Worm (Caenorhabditis elegans) whole organism, young adult: ENCODE data around the gene srx-32.
"Not testable (repeated sequence)": the region's sequence is repeated elsewhere in the genome, so short reads cannot be mapped to it uniquely, and the experiment has no call there.

ENCODE experiments used
- B0035.1 ChIP-seq: sonication (generic microtip); optimal IDR thresholded peaks from 2 replicates; lab custom pipeline; 2016; ENCODE audit warnings: missing genetic modification characterization, mild to moderate bottlenecking, missing compliant biosample characterization, missing genotype, missing genetic modification reagents
- B0261.1 ChIP-seq: sonication (generic microtip); optimal IDR thresholded peaks from 2 replicates; lab custom pipeline; 2016; ENCODE audit warnings: mild to moderate bottlenecking, missing genetic modification characterization, moderate library complexity, missing compliant biosample characterization
- B0336.3 ChIP-seq: fragments of 200-800 bp; sonication (Bioruptor generic); IDR thresholded peaks from 2 replicates; pipeline ENCODE4 v1.3.6; 2022; ENCODE audit warnings: missing genetic modification characterization, missing compliant biosample characterization
- C17E4.6 ChIP-seq: fragments of 200-800 bp; sonication (Bioruptor generic); IDR thresholded peaks from 2 replicates; pipeline ENCODE4 v1.3.6; 2022; ENCODE audit warnings: missing genetic modification reagents, missing genetic modification characterization, missing compliant biosample characterization
- F10E7.11 ChIP-seq: sonication (generic microtip); optimal IDR thresholded peaks from 2 replicates; lab custom pipeline; 2017; ENCODE audit warnings: mild to moderate bottlenecking, missing genetic modification characterization, moderate library complexity, missing compliant biosample characterization
- F22D6.2 ChIP-seq: sonication (generic microtip); optimal IDR thresholded peaks from 2 replicates; lab custom pipeline; 2016; ENCODE audit warnings: mild to moderate bottlenecking, missing genetic modification characterization, missing compliant biosample characterization
- F23B12.7 ChIP-seq: sonication (generic microtip); optimal IDR thresholded peaks from 2 replicates; lab custom pipeline; 2017; ENCODE audit warnings: missing genetic modification characterization, mild to moderate bottlenecking, missing compliant biosample characterization, antibody characterized with exemption, moderate library complexity; ENCODE audit not compliant: insufficient read depth
- F49E8.2 ChIP-seq: sonication (generic microtip); optimal IDR thresholded peaks from 3 replicates; lab custom pipeline; 2017; ENCODE audit warnings: missing genetic modification characterization, mild to moderate bottlenecking, missing compliant biosample characterization, antibody characterized with exemption, moderate library complexity; ENCODE audit not compliant: insufficient read depth
- F55B11.4 ChIP-seq: sonication (generic microtip); optimal IDR thresholded peaks from 2 replicates; lab custom pipeline; 2016; ENCODE audit warnings: missing compliant biosample characterization, missing genetic modification characterization, borderline replicate concordance; ENCODE audit not compliant: insufficient read depth
- F57A8.1 ChIP-seq: fragments of 200-800 bp; sonication (Bioruptor generic); optimal IDR thresholded peaks from 2 replicates; lab custom pipeline; 2018; ENCODE audit warnings: mild to moderate bottlenecking, missing genetic modification characterization, moderate library complexity, missing compliant biosample characterization
- K11D2.4 ChIP-seq: fragments of 200-800 bp; sonication (Bioruptor generic); IDR thresholded peaks from 2 replicates; pipeline ENCODE4 v1.3.6; 2022; ENCODE audit warnings: missing genetic modification reagents, missing genetic modification characterization, missing compliant biosample characterization
- Y56A3A.18 ChIP-seq: fragments of 200-800 bp; sonication (Bioruptor generic); IDR thresholded peaks from 2 replicates; pipeline ENCODE4 v1.3.6; 2022; ENCODE audit warnings: missing genetic modification reagents, missing genetic modification characterization, missing compliant biosample characterization
- ZK185.1 ChIP-seq: sonication (generic microtip); optimal IDR thresholded peaks from 2 replicates; lab custom pipeline; 2016; ENCODE audit warnings: mild to moderate bottlenecking, missing genetic modification characterization, missing compliant biosample characterization; ENCODE audit not compliant: poor library complexity, severe bottlenecking
- attf-3 ChIP-seq: fragments of 200-800 bp; sonication (Bioruptor generic); conservative IDR thresholded peaks from 2 replicates; pipeline ENCODE4 v1.3.6; 2022; ENCODE audit warnings: missing genetic modification reagents, missing genetic modification characterization, missing compliant biosample characterization
- bed-1 ChIP-seq: fragments of 200-800 bp; sonication (Bioruptor generic); IDR thresholded peaks from 2 replicates; pipeline ENCODE4 v1.3.6; 2022; ENCODE audit warnings: missing genetic modification reagents, missing genetic modification characterization, missing compliant biosample characterization
- cebp-1 ChIP-seq, 2 experiments: fragments of 200-800 bp in 1 of 2; sonication (Bioruptor generic) in 1 of 2; sonication (generic microtip) in 1 of 2; IDR thresholded peaks in 1 of 2; optimal IDR thresholded peaks in 1 of 2; 2 replicates each; pipeline versions ENCODE4 v1.3.6 to Lab custom; 2017 to 2022; ENCODE audit warnings: missing compliant biosample characterization in 2 of 2, missing genetic modification characterization in 2 of 2, mild to moderate bottlenecking in 1 of 2, missing genetic modification reagents in 1 of 2, moderate library complexity in 1 of 2
- cebp-2 ChIP-seq: fragments of 200-800 bp; sonication (Bioruptor generic); IDR thresholded peaks from 2 replicates; pipeline ENCODE4 v1.3.6; 2022; ENCODE audit warnings: missing genetic modification characterization, missing compliant biosample characterization
- ceh-40 ChIP-seq: fragments of 200-800 bp; sonication (Bioruptor generic); IDR thresholded peaks from 2 replicates; pipeline ENCODE4 v1.3.6; 2022; ENCODE audit warnings: missing genetic modification characterization, missing compliant biosample characterization
- ceh-58 ChIP-seq: fragments of 200-800 bp; sonication (Bioruptor generic); IDR thresholded peaks from 2 replicates; pipeline ENCODE4 v1.3.6; 2022; ENCODE audit warnings: missing genetic modification characterization, missing compliant biosample characterization
- dpff-1 ChIP-seq: sonication (generic microtip); optimal IDR thresholded peaks from 2 replicates; lab custom pipeline; 2017; ENCODE audit warnings: mild to moderate bottlenecking, missing genetic modification characterization, missing compliant biosample characterization
- egl-18 ChIP-seq: fragments of 200-800 bp; sonication (Bioruptor generic); IDR thresholded peaks from 2 replicates; pipeline ENCODE4 v1.3.6; 2022; ENCODE audit warnings: missing genetic modification reagents, missing genetic modification characterization, missing compliant biosample characterization
- egl-44 ChIP-seq: fragments of 200-800 bp; sonication (Bioruptor generic); IDR thresholded peaks from 2 replicates; pipeline ENCODE4 v1.3.6; 2022; ENCODE audit warnings: missing genetic modification reagents, missing genetic modification characterization, missing compliant biosample characterization
- him-1 ChIP-seq: sonication (generic microtip); optimal IDR thresholded peaks from 2 replicates; lab custom pipeline; 2016; ENCODE audit warnings: missing genotype, missing genetic modification reagents, missing genetic modification characterization, missing compliant biosample characterization
- hlh-26 ChIP-seq: fragments of 200-800 bp; sonication (Bioruptor generic); conservative IDR thresholded peaks from 2 replicates; pipeline ENCODE4 v1.3.6; 2022; ENCODE audit warnings: missing genetic modification reagents, missing genetic modification characterization, missing compliant biosample characterization
- hmg-20 ChIP-seq: fragments of 200-800 bp; sonication (Bioruptor generic); IDR thresholded peaks from 2 replicates; pipeline ENCODE4 v1.3.6; 2022; ENCODE audit warnings: missing genetic modification reagents, missing genetic modification characterization, missing compliant biosample characterization
- lag-1 ChIP-seq: fragments of 200-800 bp; sonication (Bioruptor generic); IDR thresholded peaks from 2 replicates; pipeline ENCODE4 v1.3.6; 2022; ENCODE audit warnings: missing genetic modification reagents, missing genetic modification characterization, missing compliant biosample characterization
- lin-40 ChIP-seq: sonication (generic microtip); optimal IDR thresholded peaks from 2 replicates; lab custom pipeline; 2016; ENCODE audit warnings: missing genetic modification characterization, mild to moderate bottlenecking, missing compliant biosample characterization, missing genotype, missing genetic modification reagents
- lin-54 ChIP-seq: fragments of 200-800 bp; sonication (Bioruptor generic); optimal IDR thresholded peaks from 2 replicates; lab custom pipeline; 2018; ENCODE audit warnings: mild to moderate bottlenecking, missing genetic modification characterization, missing compliant biosample characterization
- lsl-1 ChIP-seq: fragments of 200-800 bp; sonication (Bioruptor generic); optimal IDR thresholded peaks from 2 replicates; lab custom pipeline; 2018; ENCODE audit warnings: mild to moderate bottlenecking, missing genetic modification characterization, moderate library complexity, missing compliant biosample characterization
- madf-10 ChIP-seq: sonication (generic microtip); optimal IDR thresholded peaks from 2 replicates; lab custom pipeline; 2016; ENCODE audit warnings: mild to moderate bottlenecking, missing genetic modification characterization, missing compliant biosample characterization
- mcd-1 ChIP-seq: fragments of 200-800 bp; sonication (Bioruptor generic); IDR thresholded peaks from 2 replicates; pipeline ENCODE4 v1.3.6; 2022; ENCODE audit warnings: missing genetic modification reagents, missing genetic modification characterization, missing compliant biosample characterization
- nfya-1 ChIP-seq: sonication (generic microtip); optimal IDR thresholded peaks from 2 replicates; lab custom pipeline; 2017; ENCODE audit warnings: antibody characterized with exemption, missing compliant biosample characterization, missing genetic modification characterization, borderline replicate concordance; ENCODE audit not compliant: insufficient read depth
- nhr-80 ChIP-seq: sonication (generic microtip); optimal IDR thresholded peaks from 2 replicates; lab custom pipeline; 2016; ENCODE audit warnings: missing genetic modification characterization, missing compliant biosample characterization
- pha-4 ChIP-seq: fragments of 150-350 bp; sonication (generic microtip); optimal IDR thresholded peaks from 2 replicates; lab custom pipeline; 2014; ENCODE audit warnings: missing biosample characterization, missing genetic modification reagents, missing genetic modification characterization
- rcor-1 ChIP-seq: fragments of 200-800 bp; sonication (Bioruptor generic); IDR thresholded peaks from 2 replicates; pipeline ENCODE4 v1.3.6; 2022; ENCODE audit warnings: missing genetic modification reagents, missing genetic modification characterization, missing compliant biosample characterization
- rec-8 ChIP-seq, 2 experiments: sonication (generic microtip); optimal IDR thresholded peaks; 2 replicates each; lab custom pipeline; 2016; ENCODE audit warnings: mild to moderate bottlenecking in 2 of 2, missing genetic modification characterization in 2 of 2, missing genetic modification reagents in 2 of 2, missing genotype in 2 of 2, missing biosample characterization in 1 of 2, missing compliant biosample characterization in 1 of 2, moderate library complexity in 1 of 2
- sea-2 ChIP-seq: fragments of 200-800 bp; sonication (Bioruptor generic); IDR thresholded peaks from 2 replicates; pipeline ENCODE4 v1.3.6; 2022; ENCODE audit warnings: missing genetic modification characterization, missing compliant biosample characterization
- snpc-1.1 ChIP-seq: sonication (generic microtip); optimal IDR thresholded peaks from 2 replicates; lab custom pipeline; 2017; ENCODE audit warnings: missing genetic modification characterization, mild to moderate bottlenecking, missing compliant biosample characterization, antibody characterized with exemption, moderate library complexity, missing genotype, missing genetic modification reagents; ENCODE audit not compliant: insufficient read depth
- snpc-3.4 ChIP-seq: sonication (generic microtip); optimal IDR thresholded peaks from 2 replicates; lab custom pipeline; 2017; ENCODE audit warnings: missing genetic modification characterization, mild to moderate bottlenecking, missing compliant biosample characterization, antibody characterized with exemption, moderate library complexity, missing genotype, missing genetic modification reagents
- tlf-1 ChIP-seq: fragments of 200-800 bp; sonication (Bioruptor generic); optimal IDR thresholded peaks from 2 replicates; lab custom pipeline; 2018; ENCODE audit warnings: mild to moderate bottlenecking, missing genetic modification characterization, missing compliant biosample characterization
- unc-62 ChIP-seq: fragments of 150-350 bp; optimal IDR thresholded peaks from 2 replicates; lab custom pipeline; 2014; ENCODE audit warnings: missing biosample characterization, missing genetic modification reagents, missing genetic modification characterization

The srx-32 gene

DNA sequence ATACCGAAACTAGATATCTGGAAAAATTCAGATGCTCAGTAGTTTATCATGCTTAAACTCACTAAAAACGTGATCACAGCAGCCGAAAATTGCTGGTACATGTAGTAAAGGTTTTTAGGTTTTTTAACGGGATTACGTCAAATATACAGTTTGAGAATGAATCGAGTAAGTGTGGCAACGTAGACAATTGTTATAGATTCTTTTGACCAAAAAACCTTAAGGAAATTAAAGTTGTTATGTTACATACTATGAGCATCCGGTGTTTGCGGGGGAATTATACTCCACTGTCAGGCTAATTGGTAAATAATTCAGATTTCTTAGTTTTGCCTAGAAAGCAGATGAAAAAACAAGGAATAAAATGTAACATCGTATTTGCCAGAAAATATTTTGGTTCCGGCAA, at the start of gene srx-32:
srx-32 (minus strand) TSS at position 101 of the 400 bp plus-strand sequence.
- TF ChIP-seq K11D2.4; F49E8.2 (tag; lab: Kevin White, UChicago); B0336.3 (GFP tag; lab: Robert Waterston, UW): not testable (repeated sequence)

DNA sequence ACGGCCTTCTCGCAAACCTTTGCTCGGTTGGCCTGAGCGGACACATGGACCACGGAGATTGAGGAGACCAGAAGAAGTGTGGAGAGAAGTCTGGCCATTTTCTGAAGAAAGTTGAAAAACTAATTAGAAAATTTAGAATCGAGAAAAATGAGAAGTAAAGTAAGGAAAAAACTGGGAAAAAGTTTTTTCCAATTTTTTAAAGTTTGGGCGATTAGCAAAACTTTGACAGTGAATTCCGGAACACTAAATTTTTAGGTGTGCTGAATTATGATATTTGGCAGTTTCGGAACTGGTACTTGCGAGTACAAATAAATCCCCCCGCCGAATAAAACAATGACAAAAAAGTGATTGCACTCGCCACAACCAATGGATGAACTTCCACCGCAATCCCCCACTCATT, 46.2 kb upstream of the srx-32 start, which contains the start of gene T02B11.3:
T02B11.3 (minus strand) TSS at position 101 of the 400 bp plus-strand sequence.
- TF ChIP-seq F10E7.11 (tag; lab: Kevin White, UChicago) (no peak), cebp-1 (GFP tag; IDR thresholded peaks at IDR 0.05; lab: Robert Waterston, UW) (no peak), cebp-1 (tag; optimal IDR thresholded peaks at IDR 0.05; lab: Kevin White, UChicago) (no peak), F22D6.2 (tag; lab: Kevin White, UChicago) (no peak), lin-54 (no peak), sea-2 (GFP tag; lab: Robert Waterston, UW) (no peak), mcd-1 (GFP tag; lab: Robert Waterston, UW) (no peak)

DNA sequence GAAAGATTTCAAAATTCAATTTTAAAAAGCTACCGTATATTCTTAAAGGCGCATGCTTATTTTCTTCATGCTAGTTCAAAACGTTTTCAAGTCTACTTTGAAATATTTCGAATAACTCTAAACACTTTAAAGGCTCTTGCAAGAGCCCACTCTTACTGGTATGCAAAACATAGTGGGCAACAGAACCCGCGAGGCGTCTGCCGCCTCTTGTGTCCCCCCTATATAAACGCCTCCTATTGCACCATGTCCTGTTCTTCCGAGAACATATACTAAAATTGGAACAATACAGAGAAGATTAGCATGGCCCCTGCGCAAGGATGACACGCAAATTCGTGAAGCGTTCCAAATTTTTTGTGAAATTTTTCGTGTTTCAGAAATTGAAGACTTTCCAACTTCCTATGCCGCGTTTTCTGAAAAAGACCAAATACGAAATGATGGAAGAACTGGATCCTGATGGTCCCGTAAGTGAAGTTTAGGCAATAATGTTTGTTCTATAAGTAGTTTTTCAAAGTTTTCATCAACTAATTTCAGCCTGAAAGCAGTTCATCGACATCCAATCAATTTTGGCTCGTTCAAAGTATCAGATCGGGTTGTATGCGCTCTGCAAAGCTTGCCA, 38.4 kb upstream of the srx-32 start:
- TF ChIP-seq egl-18 (GFP tag; lab: Robert Waterston, UW): 0 out of 2 replicates have a peak, but pooled peaks have one; percentile 43
- TF ChIP-seq bed-1: no peak
- no peak for TF ChIP-seq F10E7.11 (tag; lab: Kevin White, UChicago)
- TF ChIP-seq Y56A3A.18 (GFP tag; lab: Robert Waterston, UW): peak; percentile 84
- no peak for TF ChIP-seq unc-62 (GFP tag; lab: Kevin White, UChicago)
- TF ChIP-seq nfya-1: no peak
- no peak for TF ChIP-seq ceh-40 (GFP tag; lab: Robert Waterston, UW)
- TF ChIP-seq hlh-26 (GFP tag; lab: Robert Waterston, UW): no peak
- no peak for TF ChIP-seq dpff-1 (tag; lab: Kevin White, UChicago)
- no peak for TF ChIP-seq lag-1 (GFP tag; lab: Robert Waterston, UW)
- TF ChIP-seq lin-54: no peak
- 0 out of 2 replicates have a peak, but pooled peaks have one; percentile 36 for TF ChIP-seq egl-44 (GFP tag; lab: Robert Waterston, UW)
- no peak for TF ChIP-seq K11D2.4
- no peak for TF ChIP-seq F55B11.4 (tag; lab: Kevin White, UChicago)
- peak; percentile 85 for TF ChIP-seq him-1 (tag; lab: Kevin White, UChicago)
- TF ChIP-seq rec-8 (tag; optimal IDR thresholded peaks at IDR 0.05; lab: Kevin White, UChicago): no peak
- TF ChIP-seq B0035.1: no peak
- TF ChIP-seq F57A8.1: no peak
- TF ChIP-seq ZK185.1 (tag; lab: Kevin White, UChicago): no peak
- no peak for TF ChIP-seq C17E4.6
- TF ChIP-seq F23B12.7 (tag; lab: Kevin White, UChicago): no peak
- TF ChIP-seq ceh-58: no peak
- TF ChIP-seq snpc-3.4 (tag; lab: Kevin White, UChicago): peak; percentile 86
- no peak for TF ChIP-seq pha-4 (tag; lab: Kevin White, UChicago)
- no peak for TF ChIP-seq F49E8.2 (tag; lab: Kevin White, UChicago)
- TF ChIP-seq hmg-20: 0 out of 2 replicates have a peak, but pooled peaks have one; percentile 67
- TF ChIP-seq lin-40: no peak
- TF ChIP-seq nhr-80 (tag; lab: Kevin White, UChicago): no peak
- no peak for TF ChIP-seq tlf-1 (GFP tag; lab: Kevin White, UChicago)
- peak; percentile 90 for TF ChIP-seq snpc-1.1 (tag; lab: Kevin White, UChicago)
- no peak for TF ChIP-seq madf-10
- no peak for TF ChIP-seq attf-3 (GFP tag; lab: Robert Waterston, UW)
- TF ChIP-seq cebp-2 (GFP tag; lab: Robert Waterston, UW): no peak
- TF ChIP-seq lsl-1 (GFP tag; lab: Kevin White, UChicago): peak; percentile 7
- peak; percentile 71 for TF ChIP-seq rcor-1 (GFP tag; lab: Robert Waterston, UW)
- peak; percentile 55 for TF ChIP-seq B0261.1 (tag; lab: Kevin White, UChicago)
